Fruit fly (Drosophila melanogaster) whole organism, prepupa: ENCODE results near the gene CG10750.

Experiments
- CG11294 ChIP-seq: fragments of 200-800 bp; sonication (Bioruptor generic); IDR thresholded peaks from 2 replicates; pipeline ENCODE4 v1.3.6; 2022; ENCODE audit warnings: missing biosample characterization, missing genetic modification characterization
- CG16779 ChIP-seq: fragments of 200-800 bp; sonication (Bioruptor generic); optimal IDR thresholded peaks from 3 replicates; lab custom pipeline; 2017; ENCODE audit warnings: missing biosample characterization, mild to moderate bottlenecking, missing genetic modification characterization
- CG3919 ChIP-seq: fragments of 200-800 bp; sonication (Bioruptor generic); optimal IDR thresholded peaks from 3 replicates; lab custom pipeline; 2016; ENCODE audit warnings: missing biosample characterization, missing genetic modification characterization
- CG4318 ChIP-seq: fragments of 200-800 bp; sonication (Bioruptor generic); optimal IDR thresholded peaks from 3 replicates; lab custom pipeline; 2017; ENCODE audit warnings: missing biosample characterization, mild to moderate bottlenecking, missing genetic modification characterization
- CG6854 ChIP-seq: fragments of 200-800 bp; sonication (Bioruptor generic); optimal IDR thresholded peaks from 2 replicates; lab custom pipeline; 2017; ENCODE audit warnings: missing biosample characterization, mild to moderate bottlenecking, missing genetic modification characterization
- CG8319 ChIP-seq: fragments of 200-800 bp; sonication (Bioruptor generic); optimal IDR thresholded peaks from 3 replicates; lab custom pipeline; 2016; ENCODE audit warnings: missing biosample characterization, missing genetic modification characterization
- Hr39 ChIP-seq: fragments of 200-800 bp; sonication (Bioruptor generic); optimal IDR thresholded peaks from 2 replicates; lab custom pipeline; 2016; ENCODE audit warnings: missing biosample characterization, missing genetic modification characterization
- Lpt ChIP-seq: fragments of 200-800 bp; sonication (Bioruptor generic); optimal IDR thresholded peaks from 3 replicates; lab custom pipeline; 2016; ENCODE audit warnings: missing biosample characterization, missing genetic modification characterization

DNA sequence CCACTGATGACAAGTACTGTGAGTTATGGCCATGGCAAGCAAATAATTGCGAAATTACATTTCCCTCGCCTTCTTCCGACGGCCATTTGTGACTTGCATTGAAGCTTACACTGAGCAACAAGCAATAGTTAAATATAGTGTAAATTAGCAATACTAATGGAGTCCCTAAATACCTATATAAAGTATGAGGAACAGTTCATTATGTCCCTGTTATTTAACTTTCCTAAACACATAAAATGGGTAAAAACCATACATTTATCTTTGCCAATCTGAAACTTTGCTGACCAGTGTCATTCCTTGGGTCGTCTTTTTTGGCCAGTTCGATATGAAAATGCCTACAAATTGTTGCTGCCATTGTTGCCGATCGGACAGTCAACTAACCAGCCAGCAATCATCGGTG, 25.4 kb downstream of the CG10750 start:
- TF ChIP-seq Lpt (GFP tag; lab: Kevin White, UChicago) (peak; percentile 74), Hr39 (peak; percentile 37), CG8319 (GFP tag; lab: Kevin White, UChicago) (peak; percentile 36), CG4318 (GFP tag; lab: Kevin White, UChicago) (peak; percentile 76), CG6854 (GFP tag; lab: Kevin White, UChicago) (no peak), CG11294 (GFP tag; lab: Robert Waterston, UW) (no peak), CG16779 (tag; lab: Kevin White, UChicago) (no peak), CG3919 (GFP tag; lab: Kevin White, UChicago) (peak; percentile 71)
